Worm (Caenorhabditis elegans) whole organism, late embryonic: ENCODE results near the gene Y110A2AL.7.

Source experiments
- C08G9.2 ChIP-seq: sonication (generic microtip); optimal IDR thresholded peaks from 2 replicates; lab custom pipeline; 2016; ENCODE audit warnings: mild to moderate bottlenecking, missing genetic modification characterization, moderate library complexity, missing compliant biosample characterization
- K09A11.1 ChIP-seq: sonication (generic microtip); optimal IDR thresholded peaks from 2 replicates; lab custom pipeline; 2017; ENCODE audit warnings: antibody characterized with exemption, mild to moderate bottlenecking, missing genetic modification characterization, missing compliant biosample characterization; ENCODE audit not compliant: insufficient read depth
- Y22D7AL.16 ChIP-seq: sonication (generic microtip); optimal IDR thresholded peaks from 2 replicates; lab custom pipeline; 2016; ENCODE audit warnings: missing genetic modification characterization, missing compliant biosample characterization
- ahr-1 ChIP-seq: sonication (generic microtip); optimal IDR thresholded peaks from 2 replicates; lab custom pipeline; 2016; ENCODE audit warnings: missing genetic modification characterization, missing compliant biosample characterization
- ceh-14 ChIP-seq: sonication (generic microtip); optimal IDR thresholded peaks from 2 replicates; lab custom pipeline; 2016; ENCODE audit warnings: missing genotype, missing genetic modification characterization, missing compliant biosample characterization
- ceh-18 ChIP-seq: sonication (generic microtip); optimal IDR thresholded peaks from 2 replicates; lab custom pipeline; 2016; ENCODE audit warnings: missing genetic modification characterization, missing compliant biosample characterization
- ceh-19 ChIP-seq: fragments of 200-800 bp; sonication (Bioruptor generic); optimal IDR thresholded peaks from 2 replicates; lab custom pipeline; 2018; ENCODE audit warnings: mild to moderate bottlenecking, missing genetic modification characterization, missing compliant biosample characterization
- ceh-2 ChIP-seq: sonication (generic microtip); optimal IDR thresholded peaks from 2 replicates; lab custom pipeline; 2016; ENCODE audit warnings: missing genotype, missing genetic modification characterization, missing compliant biosample characterization
- ceh-22 ChIP-seq: sonication (generic microtip); optimal IDR thresholded peaks from 2 replicates; lab custom pipeline; 2017; ENCODE audit warnings: missing biosample characterization, missing genetic modification characterization
- ceh-31 ChIP-seq: sonication (generic microtip); optimal IDR thresholded peaks from 2 replicates; lab custom pipeline; 2016; ENCODE audit warnings: missing genetic modification characterization, missing compliant biosample characterization
- ceh-45 ChIP-seq: fragments of 200-800 bp; sonication (Bioruptor generic); IDR thresholded peaks from 2 replicates; pipeline ENCODE4 v1.3.6; 2022; ENCODE audit warnings: missing genetic modification reagents, missing genetic modification characterization, missing compliant biosample characterization
- ceh-6 ChIP-seq: fragments of 200-800 bp; sonication (Bioruptor generic); optimal IDR thresholded peaks from 2 replicates; lab custom pipeline; 2018; ENCODE audit warnings: mild to moderate bottlenecking, missing genetic modification characterization, missing compliant biosample characterization
- ceh-9 ChIP-seq: sonication (generic microtip); optimal IDR thresholded peaks from 2 replicates; lab custom pipeline; 2016; ENCODE audit warnings: mild to moderate bottlenecking, missing genetic modification characterization, inconsistent platforms, missing compliant biosample characterization
- dve-1 ChIP-seq: sonication (generic microtip); optimal IDR thresholded peaks from 2 replicates; lab custom pipeline; 2017; ENCODE audit warnings: antibody characterized with exemption, mild to moderate bottlenecking, missing genetic modification characterization, missing compliant biosample characterization
- elt-2 ChIP-seq: sonication (generic microtip); optimal IDR thresholded peaks from 2 replicates; lab custom pipeline; 2016; ENCODE audit warnings: missing genetic modification reagents, missing genetic modification characterization, missing compliant biosample characterization
- ets-4 ChIP-seq: sonication (generic microtip); optimal IDR thresholded peaks from 2 replicates; lab custom pipeline; 2016; ENCODE audit warnings: missing genetic modification characterization, missing compliant biosample characterization
- eyg-1 ChIP-seq: sonication (generic microtip); optimal IDR thresholded peaks from 2 replicates; lab custom pipeline; 2016; ENCODE audit warnings: missing genotype, missing genetic modification characterization, missing compliant biosample characterization
- fkh-10 ChIP-seq: fragments of 150-350 bp; optimal IDR thresholded peaks from 2 replicates; lab custom pipeline; 2014; ENCODE audit warnings: missing biosample characterization, missing genetic modification reagents, missing genetic modification characterization
- fkh-6 ChIP-seq: sonication (generic microtip); optimal IDR thresholded peaks from 2 replicates; lab custom pipeline; 2016; ENCODE audit warnings: missing genetic modification characterization, missing compliant biosample characterization
- hlh-13 ChIP-seq: fragments of 200-800 bp; sonication (Bioruptor generic); optimal IDR thresholded peaks from 2 replicates; lab custom pipeline; 2018; ENCODE audit warnings: mild to moderate bottlenecking, missing genetic modification characterization, missing compliant biosample characterization
- hlh-30 ChIP-seq: sonication (generic microtip); optimal IDR thresholded peaks from 2 replicates; lab custom pipeline; 2017; ENCODE audit warnings: antibody characterized with exemption, missing genetic modification characterization, missing compliant biosample characterization; ENCODE audit not compliant: insufficient read depth
- hlh-6 ChIP-seq: sonication (generic microtip); optimal IDR thresholded peaks from 2 replicates; lab custom pipeline; 2016; ENCODE audit warnings: missing genotype, missing genetic modification characterization, missing compliant biosample characterization
- hlh-8 ChIP-seq: sonication (generic microtip); optimal IDR thresholded peaks from 2 replicates; lab custom pipeline; 2016; ENCODE audit warnings: missing genotype, missing genetic modification characterization, missing compliant biosample characterization
- nhr-232 ChIP-seq: sonication (generic microtip); optimal IDR thresholded peaks from 2 replicates; lab custom pipeline; 2016; ENCODE audit warnings: missing genetic modification characterization, missing compliant biosample characterization
- pat-9 ChIP-seq: fragments of 200-800 bp; sonication (Bioruptor generic); optimal IDR thresholded peaks from 2 replicates; lab custom pipeline; 2018; ENCODE audit warnings: mild to moderate bottlenecking, missing genetic modification characterization, moderate library complexity, missing compliant biosample characterization
- pqm-1 ChIP-seq: sonication (generic microtip); optimal IDR thresholded peaks from 2 replicates; lab custom pipeline; 2016; ENCODE audit warnings: missing genetic modification characterization, missing compliant biosample characterization
- pros-1 ChIP-seq: fragments of 150-350 bp; optimal IDR thresholded peaks from 2 replicates; lab custom pipeline; 2014; ENCODE audit warnings: missing biosample characterization, missing genetic modification reagents, missing genetic modification characterization
- ref-2 ChIP-seq: sonication (generic microtip); optimal IDR thresholded peaks from 2 replicates; lab custom pipeline; 2016; ENCODE audit warnings: missing genetic modification characterization, missing compliant biosample characterization
- rnt-1 ChIP-seq: sonication (generic microtip); optimal IDR thresholded peaks from 2 replicates; lab custom pipeline; 2016; ENCODE audit warnings: missing genetic modification characterization, missing compliant biosample characterization
- sdc-2 ChIP-seq: sonication (generic microtip); optimal IDR thresholded peaks from 2 replicates; lab custom pipeline; 2016; ENCODE audit warnings: missing genotype, missing genetic modification characterization, missing compliant biosample characterization
- syd-9 ChIP-seq: sonication (generic microtip); optimal IDR thresholded peaks from 2 replicates; lab custom pipeline; 2016; ENCODE audit warnings: mild to moderate bottlenecking, missing genetic modification characterization, moderate library complexity, missing compliant biosample characterization
- unc-3 ChIP-seq, 2 experiments: fragments of 200-800 bp in 1 of 2; sonication (Bioruptor generic) in 1 of 2; sonication (generic microtip) in 1 of 2; conservative IDR thresholded peaks in 1 of 2; optimal IDR thresholded peaks in 1 of 2; 2 replicates each; pipeline versions ENCODE4 v1.3.6 to Lab custom; 2016 to 2022; ENCODE audit warnings: missing compliant biosample characterization in 2 of 2, missing genetic modification characterization in 2 of 2, missing genetic modification reagents in 1 of 2
- zip-5 ChIP-seq: sonication (generic microtip); optimal IDR thresholded peaks from 2 replicates; lab custom pipeline; 2016; ENCODE audit warnings: missing genetic modification characterization, missing compliant biosample characterization

Y110A2AL.7 gene

DNA sequence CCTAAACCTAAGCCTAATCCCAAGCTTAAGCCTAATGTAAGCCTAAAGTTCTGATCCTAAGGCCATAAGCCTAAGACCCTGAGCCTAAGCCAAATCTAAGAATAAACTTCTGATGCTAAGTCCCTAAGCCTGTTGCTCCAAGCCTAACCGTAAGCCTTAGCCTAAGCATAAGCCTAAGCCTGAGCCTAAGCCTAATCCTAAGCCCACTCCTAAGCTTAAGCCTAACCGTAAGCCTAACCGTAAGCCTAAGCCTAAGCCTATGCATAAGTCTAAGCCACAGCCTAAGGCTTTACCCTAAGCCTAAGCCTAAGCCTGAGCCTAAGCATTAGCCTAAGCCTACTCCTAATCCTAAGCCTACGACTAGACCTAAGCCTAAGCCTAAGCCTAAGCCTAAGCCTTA, 16.3 kb upstream of the Y110A2AL.7 start:
- no peak for TF ChIP-seq ref-2
- peak; percentile 84 for TF ChIP-seq dve-1 (tag; lab: Kevin White, UChicago)
- TF ChIP-seq, all 69 proteins: peak for 1

DNA sequence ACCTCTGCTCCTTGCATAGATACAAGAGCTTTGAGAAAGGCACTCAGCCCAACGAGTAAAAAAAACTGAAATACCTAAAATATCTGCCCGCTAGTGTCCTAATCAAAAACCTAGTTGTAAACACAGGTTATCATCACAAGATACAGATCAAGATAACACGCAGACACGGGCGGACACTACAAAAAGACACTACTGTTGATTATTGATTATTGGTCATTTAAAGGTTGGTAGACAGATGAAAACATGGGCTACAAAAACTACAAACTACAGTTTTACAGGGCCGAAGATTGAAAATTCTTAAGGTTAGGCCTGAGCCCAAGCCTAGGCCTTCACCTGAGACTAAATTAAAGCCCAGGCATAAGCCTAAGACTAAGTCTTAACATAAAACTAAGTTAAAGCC, 15.9 kb upstream of the Y110A2AL.7 start:
- no peak for TF ChIP-seq hlh-13 (GFP tag; lab: Kevin White, UChicago)
- no peak for TF ChIP-seq ceh-19 (GFP tag; lab: Kevin White, UChicago)
- no peak for TF ChIP-seq pros-1
- peak; percentile 8 for TF ChIP-seq elt-2 (tag; lab: Kevin White, UChicago)
- TF ChIP-seq fkh-10 (GFP tag; lab: Kevin White, UChicago): no peak
- TF ChIP-seq syd-9: no peak
- no peak for TF ChIP-seq pqm-1
- TF ChIP-seq pat-9 (tag; lab: Kevin White, UChicago): no peak

DNA sequence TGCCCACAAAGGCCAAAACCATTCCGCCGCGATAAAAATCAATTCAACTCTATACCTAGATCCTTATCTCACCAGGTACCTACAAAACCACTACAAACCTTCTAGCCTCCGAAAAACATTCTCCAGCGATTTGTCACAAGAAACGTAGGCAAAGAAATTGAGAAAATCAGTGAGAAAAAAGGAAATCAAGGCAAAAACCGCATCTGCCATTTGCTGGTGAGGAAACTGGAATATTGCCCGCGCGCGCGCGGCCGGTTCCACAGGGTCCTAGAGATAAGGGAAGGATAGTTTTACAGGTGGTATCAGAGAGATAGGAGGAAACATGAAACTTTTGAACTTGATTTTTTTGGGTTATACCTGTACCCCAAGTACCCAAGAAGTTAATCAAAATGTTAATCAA, 14.6 kb upstream of the Y110A2AL.7 start:
- TF ChIP-seq ceh-14 (tag; lab: Kevin White, UChicago) (no peak), rnt-1 (tag; lab: Kevin White, UChicago) (peak; percentile 18), ceh-45 (GFP tag; lab: Robert Waterston, UW) (no peak)
- TF ChIP-seq, all 69 proteins: peak for 1

DNA sequence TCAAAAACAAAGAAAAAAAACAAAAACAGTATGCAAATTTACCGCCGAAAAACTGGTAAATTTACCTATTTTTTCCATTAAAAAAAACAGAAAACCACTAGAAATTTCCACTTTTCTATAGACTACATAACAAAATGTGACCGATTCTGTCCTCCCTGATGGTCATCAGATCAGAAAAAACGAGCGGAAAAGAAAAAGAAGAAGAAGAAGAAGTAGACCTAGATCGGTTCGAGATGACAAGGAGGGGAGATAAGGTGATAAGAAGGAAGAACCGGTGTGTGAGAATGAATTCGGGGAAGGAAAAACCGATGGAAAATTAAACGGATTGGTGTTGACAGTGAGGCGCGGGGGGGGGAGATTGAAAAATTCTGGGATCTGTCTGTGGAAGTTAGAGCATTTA, 13.1 kb upstream of the Y110A2AL.7 start:
- TF ChIP-seq ceh-22 (tag; lab: Kevin White, UChicago) (no peak), eyg-1 (tag; lab: Kevin White, UChicago) (no peak), ceh-18 (no peak), Y22D7AL.16 (tag; lab: Kevin White, UChicago) (no peak), ceh-6 (no peak), sdc-2 (tag; lab: Kevin White, UChicago) (no peak), zip-5 (no peak), unc-3 (GFP tag; conservative IDR thresholded peaks at IDR 0.05; lab: Robert Waterston, UW) (no peak), unc-3 (tag; optimal IDR thresholded peaks at IDR 0.05; lab: Kevin White, UChicago) (no peak), C08G9.2 (tag; lab: Kevin White, UChicago) (no peak), fkh-10 (GFP tag; lab: Kevin White, UChicago) (no peak)

DNA sequence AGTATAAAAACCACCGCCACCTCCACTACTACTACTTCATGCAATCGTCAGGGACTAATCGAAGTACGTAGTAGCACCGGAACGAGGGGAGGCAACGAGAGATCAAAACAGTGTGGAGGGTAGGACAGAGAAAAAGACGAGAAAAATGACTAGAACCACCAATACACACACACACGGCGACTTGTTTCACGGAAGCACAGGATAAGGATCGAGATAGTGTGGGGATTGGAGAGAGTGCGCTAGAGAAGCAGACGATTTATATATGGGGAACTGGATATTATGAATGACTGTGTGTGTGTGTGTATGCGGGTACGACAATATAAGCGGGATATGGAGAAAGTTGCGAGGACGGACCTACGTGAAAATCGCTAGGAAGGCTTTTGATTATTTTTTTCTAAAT, 11.8 kb upstream of the Y110A2AL.7 start:
- TF ChIP-seq dve-1 (tag; lab: Kevin White, UChicago) (no peak), ceh-31 (tag; lab: Kevin White, UChicago) (peak; percentile 41), hlh-6 (tag; lab: Kevin White, UChicago) (peak; percentile 11)

DNA sequence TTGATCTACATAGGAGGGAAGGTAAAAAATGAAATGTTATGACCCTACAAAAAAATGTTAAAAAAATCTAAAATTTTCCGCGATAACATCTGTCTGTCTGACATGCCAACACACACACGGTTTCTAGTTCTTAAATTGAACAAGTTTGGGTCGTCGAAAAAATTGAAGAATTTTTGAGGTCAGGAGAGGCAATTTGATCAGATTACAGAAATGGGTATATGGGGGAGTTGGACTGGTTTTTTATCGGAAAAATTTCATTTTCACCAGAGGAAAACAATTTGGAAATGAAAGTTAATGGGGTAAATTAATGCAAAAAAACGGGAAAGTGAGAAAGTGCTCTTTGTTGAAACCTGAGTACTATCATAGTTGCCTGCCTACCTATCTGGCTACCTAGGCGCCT, 10.8 kb upstream of the Y110A2AL.7 start:
- TF ChIP-seq hlh-8 (tag; lab: Kevin White, UChicago): no peak
- no peak for TF ChIP-seq K09A11.1 (tag; lab: Kevin White, UChicago)
- TF ChIP-seq ceh-14 (tag; lab: Kevin White, UChicago): no peak
- TF ChIP-seq nhr-232 (tag; lab: Kevin White, UChicago): no peak
- TF ChIP-seq ceh-9 (tag; lab: Kevin White, UChicago): no peak
- no peak for TF ChIP-seq ceh-2 (tag; lab: Kevin White, UChicago)
- TF ChIP-seq fkh-6 (tag; lab: Kevin White, UChicago): no peak
- no peak for TF ChIP-seq Y22D7AL.16 (tag; lab: Kevin White, UChicago)
- no peak for TF ChIP-seq hlh-30 (tag; lab: Kevin White, UChicago)
- TF ChIP-seq ets-4 (tag; lab: Kevin White, UChicago): no peak
- no peak for TF ChIP-seq pqm-1
- no peak for TF ChIP-seq ahr-1 (tag; lab: Kevin White, UChicago)
- TF ChIP-seq, all 69 proteins: peak for 0
